Fruit fly (Drosophila melanogaster): ENCODE data around the gene CG46468.

DNA sequence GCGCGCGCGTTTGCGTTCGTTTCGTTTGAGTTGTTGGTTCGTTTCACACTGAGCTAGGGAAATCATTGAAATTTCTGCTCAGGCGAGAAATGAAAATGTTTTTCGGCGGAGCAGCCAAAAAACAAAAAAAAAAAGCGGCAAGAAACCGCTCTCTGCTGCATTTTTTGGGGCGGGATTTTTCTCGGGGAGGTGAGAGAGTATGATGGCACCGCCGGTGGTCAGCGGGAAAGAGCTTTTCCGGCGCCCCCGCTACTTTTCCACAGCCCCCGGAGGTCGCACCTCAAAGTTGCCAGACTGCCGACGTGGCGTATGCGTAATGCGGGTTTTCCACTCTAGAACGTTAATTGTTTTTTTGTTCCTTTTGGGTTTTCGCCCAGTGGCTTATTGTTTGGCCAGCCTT lies at the start of gene CG46468:
- no peak for TF ChIP-seq CG12605 (GFP tag; IDR thresholded peaks at IDR 0.05)
- TF ChIP-seq CG10348 (GFP tag; IDR thresholded peaks at IDR 0.05), result no peak
- TF ChIP-seq Pif1B (GFP tag; optimal IDR thresholded peaks at IDR 0.05), result no peak
- no peak for TF ChIP-seq CG9948 (tag; optimal IDR thresholded peaks at IDR 0.05)
- no peak for TF ChIP-seq CG15710 (tag; optimal IDR thresholded peaks at IDR 0.05)
- no peak for TF ChIP-seq Pif1A (GFP tag; optimal IDR thresholded peaks at IDR 0.05)
- TF ChIP-seq fd96Ca (GFP tag; IDR thresholded peaks at IDR 0.05), result peak; percentile 17; the same call in 1 of the 3 replicates
- no peak for TF ChIP-seq CG8159 (tag; optimal IDR thresholded peaks at IDR 0.05)
- TF ChIP-seq EcR (GFP tag; optimal IDR thresholded peaks at IDR 0.05), result no peak
- no peak for TF ChIP-seq CG34367 (tag; optimal IDR thresholded peaks at IDR 0.05)
- no peak for TF ChIP-seq rn (GFP tag; IDR thresholded peaks at IDR 0.05)
- no peak for TF ChIP-seq D1 (tag; optimal IDR thresholded peaks at IDR 0.05)
- TF ChIP-seq CG17806 (tag; optimal IDR thresholded peaks at IDR 0.05), result no peak

All from whole organism, pupa.